Fruit fly (Drosophila melanogaster) whole organism, wandering third instar larva: Measurements from ENCODE around the gene CG8508.

Experiments used
- Abd-B ChIP-seq: fragments of >200 bp; optimal IDR thresholded peaks from 2 replicates; lab custom pipeline; 2017; ENCODE audit warnings: missing biosample characterization, missing genetic modification characterization
- CG32264 ChIP-seq: fragments of 200-800 bp; sonication (Bioruptor generic); optimal IDR thresholded peaks from 2 replicates; lab custom pipeline; 2016; ENCODE audit warnings: missing biosample characterization, missing genetic modification characterization
- CG9705 ChIP-seq: fragments of 200-800 bp; sonication (Bioruptor generic); optimal IDR thresholded peaks from 2 replicates; lab custom pipeline; 2018; ENCODE audit warnings: missing biosample characterization, mild to moderate bottlenecking, missing genetic modification characterization
- CrebA ChIP-seq: fragments of 200-800 bp; sonication (Bioruptor generic); optimal IDR thresholded peaks from 2 replicates; lab custom pipeline; 2016; ENCODE audit warnings: missing biosample characterization, mild to moderate bottlenecking, missing genetic modification characterization, borderline replicate concordance
- Dfd ChIP-seq: fragments of >200 bp; optimal IDR thresholded peaks from 2 replicates; lab custom pipeline; 2017; ENCODE audit warnings: missing biosample characterization, missing genetic modification characterization
- Dif ChIP-seq: fragments of 200-275, 200-300 bp; sonication (Bioruptor generic); optimal IDR thresholded peaks from 2 replicates; lab custom pipeline; 2018; ENCODE audit warnings: missing biosample characterization, missing genetic modification characterization; ENCODE audit not compliant: partially characterized antibody
- GATAd ChIP-seq: sonication (Bioruptor generic); optimal IDR thresholded peaks from 2 replicates; lab custom pipeline; 2016; ENCODE audit warnings: missing biosample characterization, missing genetic modification characterization
- HLH106 ChIP-seq: fragments of 200-800 bp; optimal IDR thresholded peaks from 3 replicates; lab custom pipeline; 2019; ENCODE audit warnings: missing biosample characterization, mild to moderate bottlenecking, missing genetic modification characterization, moderate library complexity
- Hnf4 ChIP-seq: fragments of 200-800 bp; sonication (Bioruptor generic); optimal IDR thresholded peaks from 2 replicates; lab custom pipeline; 2016; ENCODE audit warnings: missing biosample characterization, mild to moderate bottlenecking, missing genetic modification characterization
- Hr83 ChIP-seq: fragments of 200-300 bp; sonication (Bioruptor generic); optimal IDR thresholded peaks from 2 replicates; lab custom pipeline; 2016; ENCODE audit warnings: missing biosample characterization, mild to moderate bottlenecking, missing genetic modification characterization, moderate library complexity; ENCODE audit not compliant: poor library complexity, severe bottlenecking
- Jra ChIP-seq: sonication (Bioruptor generic); optimal IDR thresholded peaks from 2 replicates; lab custom pipeline; 2016; ENCODE audit warnings: missing biosample characterization, missing genetic modification characterization
- Myc ChIP-seq: fragments of >200 bp; optimal IDR thresholded peaks from 2 replicates; lab custom pipeline; 2017
- N ChIP-seq: fragments of >200 bp; optimal IDR thresholded peaks from 2 replicates; lab custom pipeline; 2018; ENCODE audit warnings: missing biosample characterization, missing external identifiers, missing genetic modification characterization
- OdsH ChIP-seq: fragments of 200-800 bp; sonication (Bioruptor generic); optimal IDR thresholded peaks from 2 replicates; lab custom pipeline; 2016; ENCODE audit warnings: missing biosample characterization, mild to moderate bottlenecking, missing genetic modification characterization
- Rel ChIP-seq, 2 experiments: fragments of 200-800 bp; sonication (Bioruptor generic) in 1 of 2; optimal IDR thresholded peaks; 2 replicates in 1 of 2; 3 replicates in 1 of 2; lab custom pipeline; 2016 to 2019; ENCODE audit warnings: mild to moderate bottlenecking in 2 of 2, missing biosample characterization in 2 of 2, missing genetic modification characterization in 2 of 2, moderate library complexity in 1 of 2
- Sp1 ChIP-seq: fragments of 200-800 bp; sonication (Bioruptor generic); optimal IDR thresholded peaks from 3 replicates; lab custom pipeline; 2019; ENCODE audit warnings: missing biosample characterization, mild to moderate bottlenecking, missing genetic modification characterization, moderate library complexity
- Vsx2 ChIP-seq: fragments of 200-300, 225-300 bp; sonication (Bioruptor generic); optimal IDR thresholded peaks from 2 replicates; lab custom pipeline; 2018; ENCODE audit warnings: missing biosample characterization, missing genetic modification characterization; ENCODE audit not compliant: partially characterized antibody
- dl ChIP-seq, 2 experiments: fragments of 175-275, 200-275 bp in 1 of 2; fragments of 200-275 bp in 1 of 2; sonication (Bioruptor generic); optimal IDR thresholded peaks; lab custom pipeline; 2018; ENCODE audit warnings: mild to moderate bottlenecking in 2 of 2, missing biosample characterization in 2 of 2, missing genetic modification characterization in 2 of 2, moderate library complexity in 2 of 2; ENCODE audit not compliant: partially characterized antibody in 2 of 2, insufficient read depth in 1 of 2
- dmrt93B ChIP-seq: fragments of 200-800 bp; sonication (Bioruptor generic); optimal IDR thresholded peaks from 2 replicates; lab custom pipeline; 2018; ENCODE audit warnings: missing biosample characterization, mild to moderate bottlenecking, missing genetic modification characterization
- ey ChIP-seq: fragments of 200-800 bp; sonication (Bioruptor generic); optimal IDR thresholded peaks from 2 replicates; lab custom pipeline; 2016; ENCODE audit warnings: missing biosample characterization, missing genetic modification characterization
- jim ChIP-seq: fragments of 175-275, 200-325 bp; sonication (Bioruptor generic); optimal IDR thresholded peaks from 2 replicates; lab custom pipeline; 2016; ENCODE audit warnings: missing biosample characterization, mild to moderate bottlenecking, missing genetic modification characterization
- lola ChIP-seq: fragments of >200 bp; optimal IDR thresholded peaks from 2 replicates; lab custom pipeline; 2017; ENCODE audit warnings: missing biosample characterization, missing genetic modification characterization
- pan ChIP-seq: fragments of >200 bp; optimal IDR thresholded peaks from 2 replicates; lab custom pipeline; 2017
- psq ChIP-seq: fragments of 200-800 bp; sonication (Bioruptor generic); optimal IDR thresholded peaks from 3 replicates; lab custom pipeline; 2017; ENCODE audit warnings: missing biosample characterization, mild to moderate bottlenecking, missing genetic modification characterization, moderate library complexity
- rgr ChIP-seq: fragments of 200-800 bp; sonication (Bioruptor generic); optimal IDR thresholded peaks from 3 replicates; lab custom pipeline; 2016; ENCODE audit warnings: missing biosample characterization, mild to moderate bottlenecking, missing genetic modification characterization
- sage ChIP-seq: fragments of 200-800 bp; sonication (Bioruptor generic); optimal IDR thresholded peaks from 2 replicates; lab custom pipeline; 2016; ENCODE audit warnings: missing biosample characterization, mild to moderate bottlenecking, missing genetic modification characterization
- sv ChIP-seq: fragments of 200-800 bp; sonication (Bioruptor generic); optimal IDR thresholded peaks from 3 replicates; lab custom pipeline; 2016; ENCODE audit warnings: missing biosample characterization, missing genetic modification characterization
- tai ChIP-seq: sonication (Bioruptor generic); optimal IDR thresholded peaks from 2 replicates; lab custom pipeline; 2016; ENCODE audit warnings: missing biosample characterization, missing genetic modification characterization
- usp ChIP-seq: fragments of >200 bp; optimal IDR thresholded peaks from 2 replicates; lab custom pipeline; 2017; ENCODE audit warnings: missing biosample characterization, missing genetic modification characterization
- woc ChIP-seq: sonication (Bioruptor generic); optimal IDR thresholded peaks from 2 replicates; lab custom pipeline; 2016; ENCODE audit warnings: missing biosample characterization, mild to moderate bottlenecking, missing genetic modification characterization

CG8508 gene

DNA sequence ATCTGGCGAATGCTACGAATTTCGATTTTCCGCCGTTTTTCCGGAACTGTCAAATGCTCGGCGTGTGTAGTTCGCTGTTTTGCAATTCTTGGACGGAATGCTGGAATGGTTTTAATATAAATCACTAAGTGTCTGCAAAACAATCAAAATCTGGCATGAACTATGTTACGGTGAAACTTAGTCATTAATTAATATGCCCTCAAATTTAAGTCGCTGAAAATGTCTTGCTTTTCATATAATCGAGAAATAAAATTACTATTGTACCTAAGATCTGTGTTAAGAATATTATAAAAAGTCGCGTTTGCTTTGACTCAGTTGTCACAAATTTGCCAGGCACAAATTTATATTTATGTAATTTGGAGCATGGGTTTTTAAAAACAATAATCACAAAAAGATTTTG, 5.0 kb upstream of the CG8508 start, which contains the start of gene CG8141:
Gene CG8141, plus strand, starts transcription at position 301 of the 400 bp plus-strand sequence.
- TF ChIP-seq lola (GFP tag; lab: Kevin White, UChicago) (no peak), dmrt93B (GFP tag; lab: Kevin White, UChicago) (no peak), jim (GFP tag; lab: Kevin White, UChicago) (no peak), Rel (GFP tag; optimal IDR thresholded peaks at IDR 0.05; lab: Kevin White, UChicago) (no peak), Rel (tag; optimal IDR thresholded peaks at IDR 0.05; lab: Kevin White, UChicago) (no peak), Vsx2 (GFP tag; lab: Kevin White, UChicago) (no peak), CG32264 (GFP tag; lab: Kevin White, UChicago) (no peak), pan (lab: Kevin White, UChicago) (no peak), Hnf4 (GFP tag; lab: Kevin White, UChicago) (no peak), CrebA (no peak), GATAd (GFP tag; lab: Kevin White, UChicago) (no peak), Myc (lab: Kevin White, UChicago) (no peak), woc (GFP tag; lab: Kevin White, UChicago) (no peak), Abd-B (GFP tag; lab: Kevin White, UChicago) (no peak)

dm6 chr3R:13188219-13188618, 1.9 kb upstream of the CG8508 start, which contains the start of gene CG14380:
Gene CG14380 (plus strand): TSS chr3R:13188519.
- TF ChIP-seq rgr (GFP tag; lab: Kevin White, UChicago), result no peak
- TF ChIP-seq Rel (GFP tag; optimal IDR thresholded peaks at IDR 0.05; lab: Kevin White, UChicago), result no peak
- no peak for TF ChIP-seq Rel (tag; optimal IDR thresholded peaks at IDR 0.05; lab: Kevin White, UChicago)
- TF ChIP-seq tai, result no peak
- TF ChIP-seq woc (GFP tag; lab: Kevin White, UChicago), result no peak
- TF ChIP-seq Hnf4 (GFP tag; lab: Kevin White, UChicago), result no peak
- no peak for TF ChIP-seq CrebA
- TF ChIP-seq sv (GFP tag; lab: Kevin White, UChicago), result no peak
- no peak for TF ChIP-seq dmrt93B (GFP tag; lab: Kevin White, UChicago)
- TF ChIP-seq Dfd (GFP tag; lab: Kevin White, UChicago), result no peak
- TF ChIP-seq GATAd (GFP tag; lab: Kevin White, UChicago), result no peak
- TF ChIP-seq jim (GFP tag; lab: Kevin White, UChicago), result no peak
- TF ChIP-seq sage (GFP tag; lab: Kevin White, UChicago), result no peak
- no peak for TF ChIP-seq OdsH (GFP tag; lab: Kevin White, UChicago)
- no peak for TF ChIP-seq usp (GFP tag; lab: Kevin White, UChicago)

dm6 chr3R:13181004-13181403, 5.3 kb downstream of the CG8508 start, which contains the start of gene CG8138:
Gene CG8138 (plus strand): TSS chr3R:13181304.
- TF ChIP-seq CG32264 (GFP tag; lab: Kevin White, UChicago) (no peak), lola (GFP tag; lab: Kevin White, UChicago) (no peak), N (GFP tag; lab: Kevin White, UChicago) (no peak), HLH106 (tag; lab: Kevin White, UChicago) (no peak), tai (no peak), sv (GFP tag; lab: Kevin White, UChicago) (no peak), Jra (GFP tag; lab: Kevin White, UChicago) (no peak), psq (GFP tag; lab: Kevin White, UChicago) (no peak), ey (no peak), Hr83 (GFP tag; lab: Kevin White, UChicago) (no peak), Sp1 (GFP tag; lab: Kevin White, UChicago) (no peak), Dif (GFP tag; lab: Kevin White, UChicago) (no peak)

- TF ChIP-seq CG9705 (GFP tag; lab: Kevin White, UChicago) (no peak), Myc (lab: Kevin White, UChicago) (no peak), dl (GFP tag; optimal IDR thresholded peaks at IDR 0.05; lab: Kevin White, UChicago; ENCODE audit: insufficient read depth in 1 of 2, partially characterized antibody in 2 of 2) (no peak), rgr (GFP tag; lab: Kevin White, UChicago) (no peak)
Observed at dm6 chr3R:13155587-13155986, 30.7 kb downstream of the CG8508 start, which contains the start of gene 2mit. Gene 2mit (minus strand): TSS chr3R:13155687.

DNA sequence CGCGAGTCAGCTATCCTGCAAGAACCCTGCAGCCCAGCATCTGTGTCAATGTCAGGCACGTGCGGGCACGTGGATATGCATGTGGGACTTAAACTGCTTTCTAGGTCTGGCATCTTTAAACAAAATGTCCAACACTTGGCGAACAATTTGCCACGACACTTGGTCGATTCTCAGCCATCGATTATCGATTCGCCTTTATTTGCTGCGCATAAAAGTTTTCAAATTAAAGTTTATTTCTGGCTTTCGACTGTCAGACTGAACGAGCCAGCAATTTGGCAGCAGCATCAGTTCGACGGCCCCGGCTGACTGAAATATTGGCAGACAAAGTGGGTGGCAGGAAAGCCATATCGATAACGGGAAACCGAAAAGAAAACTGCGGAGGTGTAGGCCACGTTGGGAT, 48.2 kb downstream of the CG8508 start:
- TF ChIP-seq N (GFP tag; lab: Kevin White, UChicago) (no peak), psq (GFP tag; lab: Kevin White, UChicago) (no peak), dmrt93B (GFP tag; lab: Kevin White, UChicago) (no peak), Myc (lab: Kevin White, UChicago) (no peak), Sp1 (GFP tag; lab: Kevin White, UChicago) (no peak), sv (GFP tag; lab: Kevin White, UChicago) (no peak), Abd-B (GFP tag; lab: Kevin White, UChicago) (no peak), HLH106 (tag; lab: Kevin White, UChicago) (no peak), rgr (GFP tag; lab: Kevin White, UChicago) (no peak), OdsH (GFP tag; lab: Kevin White, UChicago) (no peak), Jra (GFP tag; lab: Kevin White, UChicago) (no peak), Vsx2 (GFP tag; lab: Kevin White, UChicago) (no peak)
